ENCODE assay signal across 3 fruit fly cellular contexts in genomic region chr2L:11280090-11280489, dm6.
TF ChIP-seq lines count a peak whose summit lies in the region.

Gene Ppt2 (plus strand): TSS chr2L:11280298.

- no peak for TF ChIP-seq CTCF in whole organism, embryonic (GFP tag; optimal IDR thresholded peaks at IDR 0.05; lab: Kevin White, UChicago)

TF ChIP-seq in whole organism, embryonic, 481 proteins besides CTCF, POLR2A, EP300 and RAD21 (continues in another document):
- TF ChIP-seq da (GFP tag; optimal IDR thresholded peaks at IDR 0.05; lab: Kevin White, UChicago) (no peak), NC2α (GFP tag; optimal IDR thresholded peaks at IDR 0.05; lab: Kevin White, UChicago) (no peak), cg (GFP tag; optimal IDR thresholded peaks at IDR 0.05; lab: Kevin White, UChicago) (no peak), Abd-B (GFP tag; optimal IDR thresholded peaks at IDR 0.05; lab: Kevin White, UChicago) (peak; percentile 10), CG6683 (GFP tag; optimal IDR thresholded peaks at IDR 0.05; lab: Kevin White, UChicago) (no peak), D (optimal IDR thresholded peaks at IDR 0.05; lab: Kevin White, UChicago) (peak; percentile 33), D (GFP tag; optimal IDR thresholded peaks at IDR 0.05; lab: Kevin White, UChicago) (no peak), Scr (GFP tag; IDR thresholded peaks at IDR 0.05; lab: Robert Waterston, UW; ENCODE audit: partially characterized antibody) (peak; percentile 21; the same call in 1 of the 2 replicates), Myb (GFP tag; optimal IDR thresholded peaks at IDR 0.05; lab: Kevin White, UChicago) (peak; percentile 84), CG14050 (GFP tag; IDR thresholded peaks at IDR 0.05; lab: Robert Waterston, UW) (no peak), CG9797 (GFP tag; optimal IDR thresholded peaks at IDR 0.05; lab: Kevin White, UChicago) (no peak), BEAF-32 (GFP tag; optimal IDR thresholded peaks at IDR 0.05; lab: Kevin White, UChicago) (peak; percentile 32), Fer1 (GFP tag; optimal IDR thresholded peaks at IDR 0.05; lab: Kevin White, UChicago) (no peak), pzg (GFP tag; optimal IDR thresholded peaks at IDR 0.05; lab: Kevin White, UChicago) (peak; percentile 83), CG13287 (GFP tag; IDR thresholded peaks at IDR 0.05; lab: Robert Waterston, UW; ENCODE audit: partially characterized antibody) (peak; percentile 56; the same call in 1 of the 2 replicates), YL-1 (GFP tag; optimal IDR thresholded peaks at IDR 0.05; lab: Kevin White, UChicago) (peak; percentile 82), z (GFP tag; IDR thresholded peaks at IDR 0.05; lab: Robert Waterston, UW) (no peak), ewg (GFP tag; optimal IDR thresholded peaks at IDR 0.05; lab: Kevin White, UChicago) (no peak), B-H1 (GFP tag; IDR thresholded peaks at IDR 0.05; lab: Robert Waterston, UW) (no peak), sens (GFP tag; lab: Kevin White, UChicago) (peak; percentile 57), gsb-n (tag; optimal IDR thresholded peaks at IDR 0.05; lab: Kevin White, UChicago) (peak; percentile 49), prd (optimal IDR thresholded peaks at IDR 0.05; lab: Kevin White, UChicago) (no peak), prd (GFP tag; IDR thresholded peaks at IDR 0.05; lab: Robert Waterston, UW) (no peak), CG10543 (GFP tag; optimal IDR thresholded peaks at IDR 0.05; lab: Kevin White, UChicago) (peak; percentile 8), wek (GFP tag; optimal IDR thresholded peaks at IDR 0.05; lab: Kevin White, UChicago) (no peak), Sry-δ (GFP tag; optimal IDR thresholded peaks at IDR 0.05; lab: Kevin White, UChicago) (peak; percentile 9), CG7556 (GFP tag; optimal IDR thresholded peaks at IDR 0.05; lab: Kevin White, UChicago) (no peak), yki (optimal IDR thresholded peaks at IDR 0.05; lab: Kevin White, UChicago) (peak; percentile 72), chm (GFP tag; IDR thresholded peaks at IDR 0.05; lab: Robert Waterston, UW) (0 out of 2 replicates have a peak, but pooled peaks have one; percentile 7), nmo (GFP tag; optimal IDR thresholded peaks at IDR 0.05; lab: Kevin White, UChicago) (peak; percentile 13), pum (GFP tag; optimal IDR thresholded peaks at IDR 0.05; lab: Kevin White, UChicago) (no peak)

TF ChIP-seq in whole organism, prepupa, 60 proteins besides CTCF, POLR2A, EP300 and RAD21:
- TF ChIP-seq CG11294 (GFP tag; IDR thresholded peaks at IDR 0.05; lab: Robert Waterston, UW) (no peak), Sox14 (GFP tag; optimal IDR thresholded peaks at IDR 0.05; lab: Kevin White, UChicago) (peak; percentile 80), Eip93F (GFP tag; optimal IDR thresholded peaks at IDR 0.05; lab: Kevin White, UChicago) (no peak), Hr4 (GFP tag; optimal IDR thresholded peaks at IDR 0.05; lab: Kevin White, UChicago) (no peak), spab (GFP tag; optimal IDR thresholded peaks at IDR 0.05; lab: Kevin White, UChicago) (no peak), CG1621 (tag; optimal IDR thresholded peaks at IDR 0.05; lab: Kevin White, UChicago) (peak; percentile 77)

TF ChIP-seq in whole organism, wandering third instar larva, 38 proteins besides CTCF, POLR2A, EP300 and RAD21:
- TF ChIP-seq Rel (GFP tag; optimal IDR thresholded peaks at IDR 0.05; lab: Kevin White, UChicago) (no peak), Rel (tag; optimal IDR thresholded peaks at IDR 0.05; lab: Kevin White, UChicago) (peak; percentile 47), Myc (optimal IDR thresholded peaks at IDR 0.05; lab: Kevin White, UChicago) (peak; percentile 42), Vsx2 (GFP tag; optimal IDR thresholded peaks at IDR 0.05; lab: Kevin White, UChicago; ENCODE audit: partially characterized antibody) (peak; percentile 99), CrebA (GFP tag; optimal IDR thresholded peaks at IDR 0.05; lab: Kevin White, UChicago; ENCODE audit: borderline replicate concordance) (no peak), rgr (GFP tag; optimal IDR thresholded peaks at IDR 0.05; lab: Kevin White, UChicago) (no peak)
